Fruit fly (Drosophila melanogaster): ENCODE measurements around the gene Atg2.

- TF ChIP-seq toe (GFP tag; optimal IDR thresholded peaks at IDR 0.05) (no peak), kay (GFP tag; ENCODE audit: borderline replicate concordance) (no peak), tj (GFP tag; optimal IDR thresholded peaks at IDR 0.05) (no peak), CG7045 (GFP tag; optimal IDR thresholded peaks at IDR 0.05) (no peak), CG12768 (GFP tag; optimal IDR thresholded peaks at IDR 0.05) (no peak), Hr96 (GFP tag; optimal IDR thresholded peaks at IDR 0.05) (no peak), Mnt (GFP tag; optimal IDR thresholded peaks at IDR 0.05) (no peak)
These were observed 47.1 kb upstream of the Atg2 start for dm6 chr3L:2727023-2727422.

Measured in whole organism, adult.